Fruit fly (Drosophila melanogaster) S2 (cell line): ENCODE data around the gene CG42747.

ENCODE experiments used
- CG8478 ChIP-seq: fragments of >200 bp; optimal IDR thresholded peaks from 2 replicates; lab custom pipeline; 2018
- CTCF ChIP-seq, 2 experiments: fragments of >200 bp; optimal IDR thresholded peaks; 2 replicates each; lab custom pipeline; 2018

- TF ChIP-seq CG8478 (lab: Kevin White, UChicago) (no peak), CTCF (optimal IDR thresholded peaks at IDR 0.05; lab: Kevin White, UChicago) (no peak)
Measured at dm6 chr3L:6452347-6452746, 52.0 kb downstream of the CG42747 start.
